Worm (Caenorhabditis elegans): ENCODE data around the gene str-13.

DNA sequence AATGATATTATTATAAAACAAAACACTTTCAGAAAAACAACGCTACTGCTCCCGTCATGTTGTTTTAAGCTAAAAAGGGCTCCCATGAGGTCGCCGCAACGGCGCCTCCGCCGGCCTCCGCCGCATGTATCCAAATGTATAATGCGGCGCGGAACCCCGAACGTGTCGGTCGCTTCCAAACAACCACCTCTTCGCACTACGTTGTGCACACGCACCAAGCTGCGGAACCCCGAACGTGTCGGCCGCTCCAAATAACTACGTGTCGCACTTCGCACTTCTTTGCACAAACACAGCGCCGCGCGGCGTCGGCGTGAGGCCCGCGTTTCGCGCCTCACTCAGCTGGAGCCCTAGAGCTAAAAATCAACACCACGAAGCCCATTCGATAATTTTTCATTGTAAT lies 10.1 kb downstream of the str-13 start:
- TF ChIP-seq ama-1 (optimal IDR thresholded peaks at IDR 0.05) = no peak
- TF ChIP-seq flt-1 (GFP tag; IDR thresholded peaks at IDR 0.05) = no peak
- no peak for TF ChIP-seq tra-4 (tag; optimal IDR thresholded peaks at IDR 0.05)
- TF ChIP-seq ceh-36 (tag; optimal IDR thresholded peaks at IDR 0.05) = no peak
- no peak for TF ChIP-seq hmg-4 (GFP tag; optimal IDR thresholded peaks at IDR 0.05)
- no peak for TF ChIP-seq hnd-1 (tag; optimal IDR thresholded peaks at IDR 0.05)
- TF ChIP-seq sea-1 (GFP tag; conservative IDR thresholded peaks at IDR 0.05) = 0 out of 2 replicates have a peak, but pooled peaks have one; percentile 32
- no peak for TF ChIP-seq aly-1 (tag; optimal IDR thresholded peaks at IDR 0.05)
- TF ChIP-seq ets-7 (tag; optimal IDR thresholded peaks at IDR 0.05) = no peak
- TF ChIP-seq tbx-37 (GFP tag; conservative IDR thresholded peaks at IDR 0.05) = no peak
- TF ChIP-seq hmbx-1 (tag; optimal IDR thresholded peaks at IDR 0.05) = no peak
- TF ChIP-seq tbx-11 (GFP tag; IDR thresholded peaks at IDR 0.05) = no peak
- TF ChIP-seq ceh-13 (GFP tag; optimal IDR thresholded peaks at IDR 0.05) = no peak
- TF ChIP-seq pes-1 (GFP tag; IDR thresholded peaks at IDR 0.05) = no peak
